Worm (Caenorhabditis elegans) whole organism, L1 larva: ENCODE data around the gene fipr-18.

Source experiments
- C04F5.9 ChIP-seq: sonication (generic microtip); optimal IDR thresholded peaks from 2 replicates; lab custom pipeline; 2016; ENCODE audit warnings: missing genetic modification characterization, missing compliant biosample characterization
- C16A3.4 ChIP-seq: fragments of 150-350 bp; optimal IDR thresholded peaks from 2 replicates; lab custom pipeline; 2014; ENCODE audit warnings: missing biosample characterization, missing genetic modification characterization
- alr-1 ChIP-seq: fragments of 200-800 bp; sonication (Bioruptor generic); optimal IDR thresholded peaks from 2 replicates; lab custom pipeline; 2018; ENCODE audit warnings: borderline replicate concordance, mild to moderate bottlenecking, missing genetic modification characterization, missing compliant biosample characterization
- blmp-1 ChIP-seq: fragments of 150-350 bp; optimal IDR thresholded peaks from 2 replicates; lab custom pipeline; 2014; ENCODE audit warnings: missing biosample characterization, missing genetic modification characterization
- ceh-63 ChIP-seq: fragments of 200-800 bp; sonication (Bioruptor generic); optimal IDR thresholded peaks from 2 replicates; lab custom pipeline; 2018; ENCODE audit warnings: mild to moderate bottlenecking, missing genetic modification characterization, missing compliant biosample characterization
- ceh-82 ChIP-seq, 3 experiments: fragments of 150-350 bp in 1 of 3; sonication (generic microtip) in 2 of 3; optimal IDR thresholded peaks; 2 replicates each; lab custom pipeline; 2014 to 2017; ENCODE audit warnings: missing biosample characterization in 3 of 3, missing genetic modification characterization in 3 of 3
- ces-1 ChIP-seq: fragments of 150-350 bp; optimal IDR thresholded peaks from 2 replicates; lab custom pipeline; 2014; ENCODE audit warnings: missing biosample characterization, missing genetic modification reagents, missing genetic modification characterization
- dpl-1 ChIP-seq, 3 experiments: fragments of 150-350 bp in 2 of 3; sonication (generic microtip) in 1 of 3; optimal IDR thresholded peaks; 2 replicates each; lab custom pipeline; 2014 to 2017; ENCODE audit warnings: missing biosample characterization in 3 of 3, missing genetic modification characterization in 3 of 3, missing genetic modification reagents in 3 of 3
- efl-3 ChIP-seq: fragments of 200-800 bp; sonication (Bioruptor generic); optimal IDR thresholded peaks from 2 replicates; lab custom pipeline; 2018; ENCODE audit warnings: mild to moderate bottlenecking, missing genetic modification characterization, missing compliant biosample characterization
- elt-2 ChIP-seq: sonication (generic microtip); optimal IDR thresholded peaks from 2 replicates; lab custom pipeline; 2016; ENCODE audit warnings: missing genetic modification characterization, mild to moderate bottlenecking, inconsistent platforms, missing compliant biosample characterization, missing genetic modification reagents
- elt-3 ChIP-seq, 6 experiments: fragments of 150-350 bp in 1 of 6; sonication (generic microtip); optimal IDR thresholded peaks; 2 replicates each; lab custom pipeline; 2017 to 2018; ENCODE audit warnings: missing biosample characterization in 6 of 6, missing genetic modification characterization in 6 of 6, inconsistent platforms in 1 of 6
- fkh-10 ChIP-seq: sonication (generic microtip); optimal IDR thresholded peaks from 2 replicates; lab custom pipeline; 2017; ENCODE audit warnings: missing biosample characterization, missing genetic modification reagents, missing genetic modification characterization
- fos-1 ChIP-seq: fragments of 150-350 bp; optimal IDR thresholded peaks from 2 replicates; lab custom pipeline; 2014; ENCODE audit warnings: missing biosample characterization, missing genetic modification characterization
- grh-1 ChIP-seq: fragments of 200-800 bp; sonication (Bioruptor generic); IDR thresholded peaks from 2 replicates; pipeline ENCODE4 v1.3.6; 2022; ENCODE audit warnings: missing genetic modification reagents, missing genetic modification characterization, missing compliant biosample characterization
- hlh-17 ChIP-seq: fragments of 200-800 bp; sonication (Bioruptor generic); optimal IDR thresholded peaks from 2 replicates; lab custom pipeline; 2018; ENCODE audit warnings: missing genetic modification characterization, mild to moderate bottlenecking, missing compliant biosample characterization, moderate library complexity, borderline replicate concordance
- isw-1 ChIP-seq: fragments of 200-800 bp; sonication (Bioruptor generic); IDR thresholded peaks from 2 replicates; pipeline ENCODE4 v1.3.6; 2022; ENCODE audit warnings: missing genetic modification characterization, missing compliant biosample characterization
- lin-13 ChIP-seq: fragments of 150-350 bp; optimal IDR thresholded peaks from 2 replicates; lab custom pipeline; 2014; ENCODE audit warnings: missing biosample characterization, missing genetic modification reagents, missing genetic modification characterization
- lin-14 ChIP-seq: fragments of 200-800 bp; sonication (Bioruptor generic); optimal IDR thresholded peaks from 2 replicates; lab custom pipeline; 2018; ENCODE audit warnings: mild to moderate bottlenecking, missing genetic modification characterization, moderate library complexity, missing compliant biosample characterization
- lsy-2 ChIP-seq, 2 experiments: fragments of 150-350 bp; optimal IDR thresholded peaks; 2 replicates each; lab custom pipeline; 2014; ENCODE audit warnings: missing biosample characterization in 2 of 2, missing genetic modification characterization in 2 of 2
- mef-2 ChIP-seq: fragments of 150-350 bp; optimal IDR thresholded peaks from 2 replicates; lab custom pipeline; 2014; ENCODE audit warnings: missing biosample characterization, missing genetic modification characterization
- mep-1 ChIP-seq: fragments of 150-350 bp; optimal IDR thresholded peaks from 2 replicates; lab custom pipeline; 2014; ENCODE audit warnings: missing biosample characterization, missing genetic modification characterization
- nhr-12 ChIP-seq: sonication (generic microtip); optimal IDR thresholded peaks from 2 replicates; lab custom pipeline; 2017; ENCODE audit warnings: missing biosample characterization, missing genetic modification characterization
- nhr-19 ChIP-seq: fragments of 200-800 bp; sonication (Bioruptor generic); conservative IDR thresholded peaks from 2 replicates; pipeline ENCODE4 v1.3.6; 2022; ENCODE audit warnings: missing genetic modification characterization, missing compliant biosample characterization
- nhr-20 ChIP-seq: sonication (generic microtip); optimal IDR thresholded peaks from 2 replicates; lab custom pipeline; 2016; ENCODE audit warnings: mild to moderate bottlenecking, missing genetic modification characterization, missing compliant biosample characterization
- nhr-71 ChIP-seq: sonication (generic microtip); optimal IDR thresholded peaks from 2 replicates; lab custom pipeline; 2016; ENCODE audit warnings: mild to moderate bottlenecking, missing genetic modification characterization, moderate library complexity, missing compliant biosample characterization
- nhr-77 ChIP-seq: fragments of 150-350 bp; optimal IDR thresholded peaks from 2 replicates; lab custom pipeline; 2014; ENCODE audit warnings: missing biosample characterization, missing genetic modification characterization
- nhr-85 ChIP-seq: sonication (generic microtip); peaks from one replicate; lab custom pipeline; 2016; ENCODE audit warnings: missing genetic modification characterization, inconsistent platforms, missing compliant biosample characterization
- nhr-90 ChIP-seq: sonication (generic microtip); optimal IDR thresholded peaks from 2 replicates; lab custom pipeline; 2016; ENCODE audit warnings: mild to moderate bottlenecking, missing genetic modification characterization, missing compliant biosample characterization; ENCODE audit not compliant: poor library complexity
- pag-3 ChIP-seq: sonication (generic microtip); optimal IDR thresholded peaks from 2 replicates; lab custom pipeline; 2017; ENCODE audit warnings: missing genetic modification characterization, mild to moderate bottlenecking, missing compliant biosample characterization, antibody characterized with exemption, borderline replicate concordance; ENCODE audit not compliant: insufficient read depth
- pax-3 ChIP-seq: fragments of 200-800 bp; sonication (Bioruptor generic); optimal IDR thresholded peaks from 2 replicates; lab custom pipeline; 2018; ENCODE audit warnings: mild to moderate bottlenecking, missing genetic modification characterization, moderate library complexity, missing compliant biosample characterization
- rnt-1 ChIP-seq: sonication (generic microtip); optimal IDR thresholded peaks from 2 replicates; lab custom pipeline; 2016; ENCODE audit warnings: mild to moderate bottlenecking, missing genetic modification characterization, moderate library complexity, missing compliant biosample characterization
- snpc-4 ChIP-seq: fragments of 150-350 bp; optimal IDR thresholded peaks from 2 replicates; lab custom pipeline; 2014; ENCODE audit warnings: missing biosample characterization, missing genetic modification characterization
- snu-23 ChIP-seq: sonication (generic microtip); optimal IDR thresholded peaks from 2 replicates; lab custom pipeline; 2016; ENCODE audit warnings: missing genetic modification characterization, missing compliant biosample characterization
- sptf-1 ChIP-seq: fragments of 150-350 bp; optimal IDR thresholded peaks from 2 replicates; lab custom pipeline; 2014; ENCODE audit warnings: missing biosample characterization, missing genetic modification characterization
- swsn-7 ChIP-seq: sonication (generic microtip); optimal IDR thresholded peaks from 2 replicates; lab custom pipeline; 2016; ENCODE audit warnings: missing genetic modification characterization, missing compliant biosample characterization
- tbx-2 ChIP-seq: sonication (generic microtip); optimal IDR thresholded peaks from 2 replicates; lab custom pipeline; 2016; ENCODE audit warnings: missing genetic modification characterization, missing compliant biosample characterization
- unc-130 ChIP-seq: fragments of 150-350 bp; optimal IDR thresholded peaks from 2 replicates; lab custom pipeline; 2017; ENCODE audit warnings: missing biosample characterization, missing genetic modification characterization, inconsistent platforms
- unc-30 ChIP-seq: sonication (generic microtip); optimal IDR thresholded peaks from 2 replicates; lab custom pipeline; 2017; ENCODE audit warnings: missing biosample characterization, missing genetic modification characterization
- unc-98 ChIP-seq: fragments of 200-800 bp; sonication (Bioruptor generic); IDR thresholded peaks from 2 replicates; pipeline ENCODE4 v1.3.6; 2022; ENCODE audit warnings: missing genetic modification characterization, missing compliant biosample characterization
- xbp-1 ChIP-seq: sonication (generic microtip); optimal IDR thresholded peaks from 2 replicates; lab custom pipeline; 2016; ENCODE audit warnings: missing genetic modification characterization, missing compliant biosample characterization
- zag-1 ChIP-seq: fragments of 150-350 bp; optimal IDR thresholded peaks from 2 replicates; lab custom pipeline; 2014; ENCODE audit warnings: missing biosample characterization, missing genetic modification characterization
- ztf-11 ChIP-seq, 2 experiments: sonication (generic microtip); optimal IDR thresholded peaks; 2 replicates each; lab custom pipeline; 2016 to 2017; ENCODE audit warnings: missing genetic modification characterization in 2 of 2, missing biosample characterization in 1 of 2, missing compliant biosample characterization in 1 of 2

Gene fipr-18

ce11 chrIII:7488303-7488702, 29.2 kb downstream of the fipr-18 start (continued):
- TF ChIP-seq elt-3 (tag; optimal IDR thresholded peaks at IDR 0.05; lab: Kevin White, UChicago) (peak; percentile 55 to 95 (median 86)), C16A3.4 (peak; percentile 36), nhr-77 (tag; lab: Kevin White, UChicago) (peak; percentile 15), unc-130 (tag; lab: Kevin White, UChicago) (peak; percentile 32), lsy-2 (tag; optimal IDR thresholded peaks at IDR 0.05; lab: Kevin White, UChicago) (peak; percentile 22 to 47)

- TF ChIP-seq nhr-77 (tag; lab: Kevin White, UChicago) = no peak
- no peak for TF ChIP-seq mep-1 (tag; lab: Kevin White, UChicago)
- no peak for TF ChIP-seq ces-1 (GFP tag; lab: Kevin White, UChicago)
- peak; percentile 91 for TF ChIP-seq pag-3
- TF ChIP-seq hlh-17 (GFP tag; lab: Kevin White, UChicago) = no peak
- TF ChIP-seq snu-23 (GFP tag; lab: Kevin White, UChicago) = peak; percentile 49
- TF ChIP-seq lin-13 = no peak
- no peak for TF ChIP-seq unc-30
- 0 out of 2 replicates have a peak, but pooled peaks have one; percentile 11 for TF ChIP-seq grh-1 (GFP tag; lab: Robert Waterston, UW)
- no peak for TF ChIP-seq sptf-1 (tag; lab: Kevin White, UChicago)
- no peak for TF ChIP-seq nhr-19 (GFP tag; lab: Robert Waterston, UW)
- no peak for TF ChIP-seq unc-130 (tag; lab: Kevin White, UChicago)
- TF ChIP-seq elt-2 (tag; lab: Kevin White, UChicago) = no peak
- TF ChIP-seq C16A3.4 = no peak
- TF ChIP-seq fkh-10 (GFP tag; lab: Kevin White, UChicago) = no peak
- no peak for TF ChIP-seq efl-3 (GFP tag; lab: Kevin White, UChicago)
- TF ChIP-seq nhr-85 (tag; lab: Kevin White, UChicago) = peak; percentile 85
- peak in 1 of 3 experiments; percentile 15 for TF ChIP-seq dpl-1 (GFP tag; optimal IDR thresholded peaks at IDR 0.05; lab: Kevin White, UChicago)
- peak; percentile 17 for TF ChIP-seq tbx-2 (tag; lab: Kevin White, UChicago)
- no peak for TF ChIP-seq unc-98 (GFP tag; lab: Robert Waterston, UW)
- TF ChIP-seq blmp-1 (tag; lab: Kevin White, UChicago) = peak; percentile 65
- no peak for TF ChIP-seq ceh-63 (GFP tag; lab: Kevin White, UChicago)
- TF ChIP-seq alr-1 = no peak
- TF ChIP-seq xbp-1 (tag; lab: Kevin White, UChicago) = no peak
- TF ChIP-seq zag-1 = no peak
- no peak for TF ChIP-seq nhr-12 (tag; lab: Kevin White, UChicago)
- peak; percentile 72 for TF ChIP-seq lin-14 (GFP tag; lab: Kevin White, UChicago)
- TF ChIP-seq C04F5.9 (tag; lab: Kevin White, UChicago) = no peak
- peak in 4 of 6 experiments; percentile 11 to 65 (median 39) for TF ChIP-seq elt-3 (tag; optimal IDR thresholded peaks at IDR 0.05; lab: Kevin White, UChicago)
- TF ChIP-seq pax-3 (tag; lab: Kevin White, UChicago) = no peak
- no peak for TF ChIP-seq mef-2 (tag; lab: Kevin White, UChicago)
- TF ChIP-seq ztf-11 (tag; optimal IDR thresholded peaks at IDR 0.05; lab: Kevin White, UChicago) = no peak
- no peak for TF ChIP-seq ceh-82 (tag; optimal IDR thresholded peaks at IDR 0.05; lab: Kevin White, UChicago)
- TF ChIP-seq swsn-7 = no peak
- no peak for TF ChIP-seq fos-1
- no peak for TF ChIP-seq rnt-1
- TF ChIP-seq snpc-4 (tag; lab: Kevin White, UChicago) = no peak
- TF ChIP-seq nhr-20 (tag; lab: Kevin White, UChicago) = peak; percentile 43
- peak; percentile 43 for TF ChIP-seq nhr-71
- peak; percentile 39 for TF ChIP-seq nhr-90 (tag; lab: Kevin White, UChicago)
- no peak for TF ChIP-seq isw-1
- TF ChIP-seq lsy-2 (tag; optimal IDR thresholded peaks at IDR 0.05; lab: Kevin White, UChicago) = peak; percentile 4 to 21
These were observed 30.0 kb downstream of the fipr-18 start, which contains the start of gene mup-4 for ce11 chrIII:7489055-7489534. TSS of gene mup-4 (minus strand) at chrIII:7489105.
